Worm (Caenorhabditis elegans): ENCODE data around the gene D1069.3.

Gene D1069.3

DNA sequence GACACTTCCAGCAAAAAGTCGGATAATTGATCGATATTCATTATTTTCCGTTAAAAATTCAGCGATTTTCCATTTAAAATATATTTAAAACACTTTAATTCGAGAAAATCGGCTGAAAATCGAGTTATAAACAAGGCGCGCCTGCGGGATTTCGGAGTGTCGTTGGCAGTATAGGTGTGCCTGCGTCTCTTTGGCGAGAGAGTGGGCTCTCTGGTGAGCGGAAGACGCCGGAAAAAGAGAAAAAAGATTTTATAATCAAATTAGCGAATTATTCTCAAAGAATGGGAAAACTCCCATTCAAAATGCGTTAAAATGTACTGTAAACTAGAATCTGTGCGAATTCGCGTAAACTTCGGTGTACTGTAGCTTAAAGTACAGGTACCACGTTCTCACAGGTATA, at the start of gene D1069.3:
TSS of gene D1069.3 (minus strand) at position 158 of the 400 bp plus-strand sequence.
- TF ChIP-seq vab-7 (GFP tag; IDR thresholded peaks at IDR 0.05) (no peak), madf-5 (GFP tag; IDR thresholded peaks at IDR 0.05) (no peak), pha-4 (GFP tag; IDR thresholded peaks at IDR 0.05) (no peak), pha-4 (tag; optimal IDR thresholded peaks at IDR 0.05) (no peak), mep-1 (tag; optimal IDR thresholded peaks at IDR 0.05) (no peak), ces-1 (GFP tag; optimal IDR thresholded peaks at IDR 0.05) (peak; percentile 7), sdz-12 (GFP tag; optimal IDR thresholded peaks at IDR 0.05) (no peak), mdl-1 (tag; optimal IDR thresholded peaks at IDR 0.05) (no peak), ZK337.2 (GFP tag; IDR thresholded peaks at IDR 0.05) (no peak), duxl-1 (tag; optimal IDR thresholded peaks at IDR 0.05; ENCODE audit: poor library complexity) (no peak), mxl-3 (GFP tag; optimal IDR thresholded peaks at IDR 0.05) (no peak), nhr-6 (tag; optimal IDR thresholded peaks at IDR 0.05) (no peak), ztf-11 (tag; optimal IDR thresholded peaks at IDR 0.05) (no peak), nhr-237 (tag; optimal IDR thresholded peaks at IDR 0.05) (no peak), zip-11 (GFP tag; IDR thresholded peaks at IDR 0.05) (no peak), lin-15B (tag; optimal IDR thresholded peaks at IDR 0.05) (no peak), ceh-44 (GFP tag; IDR thresholded peaks at IDR 0.05) (no peak), nhr-10 (tag; optimal IDR thresholded peaks at IDR 0.05) (no peak), set-16 (GFP tag; IDR thresholded peaks at IDR 0.05) (no peak), Y105C5A.15 (GFP tag; IDR thresholded peaks at IDR 0.05) (no peak), daf-12 (tag; optimal IDR thresholded peaks at IDR 0.05) (no peak), nhr-42 (GFP tag; IDR thresholded peaks at IDR 0.05) (no peak), F37D6.2 (tag; optimal IDR thresholded peaks at IDR 0.05) (no peak), lsy-2 (tag; optimal IDR thresholded peaks at IDR 0.05) (peak in 1 of 2 experiments; percentile 52), skn-1 (tag; optimal IDR thresholded peaks at IDR 0.05) (no peak), dmd-9 (GFP tag; IDR thresholded peaks at IDR 0.05) (no peak), Y5F2A.4 (GFP tag; optimal IDR thresholded peaks at IDR 0.05) (no peak), snpc-4 (tag; optimal IDR thresholded peaks at IDR 0.05) (no peak), ceh-28 (tag; optimal IDR thresholded peaks at IDR 0.05) (no peak), Y48G9A.11 (GFP tag; IDR thresholded peaks at IDR 0.05) (peak; percentile 99), dmd-6 (GFP tag; IDR thresholded peaks at IDR 0.05) (no peak), R02D3.7 (tag; optimal IDR thresholded peaks at IDR 0.05) (no peak), ztf-7 (tag; optimal IDR thresholded peaks at IDR 0.05) (no peak), nhr-111 (GFP tag; optimal IDR thresholded peaks at IDR 0.05) (no peak), nhr-77 (tag; optimal IDR thresholded peaks at IDR 0.05) (no peak), dpl-1 (GFP tag; optimal IDR thresholded peaks at IDR 0.05) (peak; percentile 23), nhr-76 (tag; optimal IDR thresholded peaks at IDR 0.05) (no peak), fkh-10 (GFP tag; optimal IDR thresholded peaks at IDR 0.05) (no peak), F10B5.3 (tag; optimal IDR thresholded peaks at IDR 0.05) (no peak), ceh-82 (tag; optimal IDR thresholded peaks at IDR 0.05) (no peak), mes-2 (tag; optimal IDR thresholded peaks at IDR 0.05; ENCODE audit: poor library complexity, severe bottlenecking) (no peak), T20F7.1 (GFP tag; optimal IDR thresholded peaks at IDR 0.05) (peak; percentile 97), D1046.2 (GFP tag; IDR thresholded peaks at IDR 0.05) (no peak)

- no peak for TF ChIP-seq arid-1 (GFP tag; conservative IDR thresholded peaks at IDR 0.05)
- TF ChIP-seq zfp-2 (tag; optimal IDR thresholded peaks at IDR 0.05) = no peak
These were observed 40.8 kb upstream of the D1069.3 start, which contains the start of gene nstp-4 for ce11 chrII:388533-388932. TSS of gene nstp-4 (plus strand) at chrII:388833.

Data from whole organism, L4 larva.